Worm (Caenorhabditis elegans) whole organism, L3 larva: Measurements from ENCODE around the gene ZC190.4.

Experiments used
- R02D3.7 ChIP-seq: fragments of 150-350 bp; optimal IDR thresholded peaks from 2 replicates; lab custom pipeline; 2014; ENCODE audit warnings: missing biosample characterization, missing genetic modification characterization
- ZK546.5 ChIP-seq: sonication (generic microtip); optimal IDR thresholded peaks from 2 replicates; lab custom pipeline; 2017; ENCODE audit warnings: missing biosample characterization, missing genetic modification characterization
- ama-1 ChIP-seq: fragments of 150-350 bp; optimal IDR thresholded peaks from 2 replicates; lab custom pipeline; 2018
- ceh-16 ChIP-seq: sonication (generic microtip); optimal IDR thresholded peaks from 2 replicates; lab custom pipeline; 2017; ENCODE audit warnings: missing biosample characterization, missing genetic modification characterization
- ceh-28 ChIP-seq: fragments of 150-350 bp; optimal IDR thresholded peaks from 2 replicates; lab custom pipeline; 2014; ENCODE audit warnings: missing biosample characterization, missing genetic modification reagents, missing genetic modification characterization
- ceh-82 ChIP-seq: fragments of 150-350 bp; optimal IDR thresholded peaks from 2 replicates; lab custom pipeline; 2014; ENCODE audit warnings: missing biosample characterization, missing genetic modification characterization
- daf-12 ChIP-seq: fragments of 150-350 bp; optimal IDR thresholded peaks from 2 replicates; lab custom pipeline; 2014; ENCODE audit warnings: missing biosample characterization, missing genetic modification reagents, missing genetic modification characterization
- elt-2 ChIP-seq: sonication (generic microtip); optimal IDR thresholded peaks from 2 replicates; lab custom pipeline; 2016; ENCODE audit warnings: missing genetic modification reagents, mild to moderate bottlenecking, missing genetic modification characterization, missing compliant biosample characterization
- elt-3 ChIP-seq, 3 experiments: fragments of 150-350 bp in 1 of 3; sonication (generic microtip) in 2 of 3; optimal IDR thresholded peaks; 2 replicates in 2 of 3; 4 replicates in 1 of 3; lab custom pipeline; 2014 to 2017; ENCODE audit warnings: missing biosample characterization in 3 of 3, missing genetic modification characterization in 3 of 3
- fkh-2 ChIP-seq: fragments of 150-350 bp; optimal IDR thresholded peaks from 2 replicates; lab custom pipeline; 2014; ENCODE audit warnings: missing biosample characterization, missing genetic modification reagents, missing genetic modification characterization
- fos-1 ChIP-seq: fragments of 150-350 bp; optimal IDR thresholded peaks from 2 replicates; lab custom pipeline; 2014; ENCODE audit warnings: missing biosample characterization, missing genetic modification characterization
- hmg-11 ChIP-seq: sonication (generic microtip); optimal IDR thresholded peaks from 2 replicates; lab custom pipeline; 2016; ENCODE audit warnings: missing genetic modification characterization, missing compliant biosample characterization
- jun-1 ChIP-seq: fragments of 150-350 bp; optimal IDR thresholded peaks from 2 replicates; lab custom pipeline; 2014; ENCODE audit warnings: missing biosample characterization, missing genetic modification reagents, missing genetic modification characterization
- lin-15B ChIP-seq: fragments of 150-350 bp; optimal IDR thresholded peaks from 2 replicates; lab custom pipeline; 2014; ENCODE audit warnings: missing biosample characterization, missing genetic modification characterization
- lin-39 ChIP-seq: fragments of 150-350 bp; optimal IDR thresholded peaks from 2 replicates; lab custom pipeline; 2018; ENCODE audit warnings: missing biosample characterization, missing genetic modification reagents, missing genetic modification characterization
- lsy-12 ChIP-seq: sonication (generic microtip); optimal IDR thresholded peaks from 2 replicates; lab custom pipeline; 2016; ENCODE audit warnings: mild to moderate bottlenecking, missing genetic modification characterization, missing compliant biosample characterization
- mdl-1 ChIP-seq: fragments of 150-350 bp; optimal IDR thresholded peaks from 2 replicates; lab custom pipeline; 2014; ENCODE audit warnings: missing biosample characterization, missing genetic modification characterization
- mml-1 ChIP-seq: fragments of 150-350 bp; sonication (generic microtip); optimal IDR thresholded peaks from 3 replicates; lab custom pipeline; 2014; ENCODE audit warnings: missing biosample characterization, missing genetic modification characterization
- nhr-11 ChIP-seq: fragments of 150-350 bp; optimal IDR thresholded peaks from 2 replicates; lab custom pipeline; 2014; ENCODE audit warnings: missing biosample characterization, missing genetic modification characterization
- nhr-12 ChIP-seq: fragments of 150-350 bp; optimal IDR thresholded peaks from 2 replicates; lab custom pipeline; 2014; ENCODE audit warnings: missing biosample characterization, missing genetic modification characterization
- nhr-23 ChIP-seq: fragments of 150-350 bp; optimal IDR thresholded peaks from 2 replicates; lab custom pipeline; 2014; ENCODE audit warnings: missing biosample characterization, missing genetic modification reagents, missing genetic modification characterization
- nhr-237 ChIP-seq: fragments of 150-350 bp; optimal IDR thresholded peaks from 2 replicates; lab custom pipeline; 2014; ENCODE audit warnings: missing biosample characterization, missing genetic modification characterization
- nhr-25 ChIP-seq: sonication (generic microtip); optimal IDR thresholded peaks from 2 replicates; lab custom pipeline; 2017; ENCODE audit warnings: missing biosample characterization, missing genetic modification characterization
- nhr-43 ChIP-seq: sonication (generic microtip); optimal IDR thresholded peaks from 2 replicates; lab custom pipeline; 2016; ENCODE audit warnings: mild to moderate bottlenecking, missing genetic modification characterization, missing compliant biosample characterization; ENCODE audit not compliant: poor library complexity, severe bottlenecking
- nhr-77 ChIP-seq: fragments of 150-350 bp; optimal IDR thresholded peaks from 2 replicates; lab custom pipeline; 2014; ENCODE audit warnings: missing biosample characterization, missing genetic modification characterization
- pha-4 ChIP-seq: fragments of 150-350 bp; optimal IDR thresholded peaks from 2 replicates; lab custom pipeline; 2014; ENCODE audit warnings: missing biosample characterization, missing genetic modification reagents, missing genetic modification characterization
- pqm-1 ChIP-seq: fragments of 150-350 bp; optimal IDR thresholded peaks from 2 replicates; lab custom pipeline; 2017; ENCODE audit warnings: missing biosample characterization, missing genetic modification characterization, inconsistent platforms
- sea-2 ChIP-seq: fragments of 150-350 bp; sonication (generic microtip); optimal IDR thresholded peaks from 4 replicates; lab custom pipeline; 2014; ENCODE audit warnings: missing biosample characterization, missing genetic modification reagents, missing genetic modification characterization
- skn-1 ChIP-seq: fragments of 150-350 bp; optimal IDR thresholded peaks from 2 replicates; lab custom pipeline; 2014; ENCODE audit warnings: missing biosample characterization, missing genetic modification characterization
- snpc-4 ChIP-seq: fragments of 150-350 bp; optimal IDR thresholded peaks from 2 replicates; lab custom pipeline; 2014; ENCODE audit warnings: missing biosample characterization, missing genetic modification characterization
- zag-1 ChIP-seq: fragments of 150-350 bp; optimal IDR thresholded peaks from 2 replicates; lab custom pipeline; 2014; ENCODE audit warnings: missing biosample characterization, missing genetic modification characterization
- ztf-11 ChIP-seq: fragments of 150-350 bp; optimal IDR thresholded peaks from 2 replicates; lab custom pipeline; 2014; ENCODE audit warnings: missing biosample characterization, missing genetic modification characterization
- ztf-4 ChIP-seq: fragments of 150-350 bp; optimal IDR thresholded peaks from 2 replicates; lab custom pipeline; 2014; ENCODE audit warnings: missing biosample characterization, missing genetic modification characterization

Gene ZC190.4

DNA sequence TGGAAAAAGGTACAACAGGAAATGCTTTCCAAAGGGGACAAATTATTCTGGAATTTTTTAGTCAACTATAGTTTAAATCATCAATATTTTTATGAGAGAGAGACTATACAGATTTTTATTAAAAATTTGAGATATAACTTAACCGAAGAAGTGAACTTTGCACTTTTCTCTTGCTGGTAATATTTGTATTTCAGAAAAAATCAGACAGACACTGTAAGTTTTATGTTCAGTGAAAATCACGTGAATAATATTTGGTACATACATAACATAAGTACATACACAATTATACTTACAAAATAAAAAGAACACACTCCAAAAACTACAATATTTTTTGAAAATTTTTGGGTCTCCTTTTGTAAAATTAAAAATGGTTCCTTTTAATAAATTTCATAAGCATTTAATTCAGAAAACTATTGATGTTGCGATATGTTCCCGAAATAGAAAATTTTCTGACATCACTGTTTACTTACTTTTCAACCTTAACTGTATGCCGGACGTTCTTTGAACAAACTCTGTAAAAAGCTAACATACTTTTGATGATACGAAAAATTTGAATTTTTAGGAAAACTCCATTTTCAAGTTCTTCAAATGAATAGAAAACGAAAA is 28.1 kb upstream of the ZC190.4 start, which contains the start of the genes F28A12.10 and acd-4:
TSS of gene F28A12.10 (minus strand) at position 101 of the 606 bp plus-strand sequence.
TSS of gene acd-4 (plus strand) at position 556 of the 606 bp plus-strand sequence.
- TF ChIP-seq lin-15B (tag; lab: Kevin White, UChicago) (no peak), snpc-4 (tag; lab: Kevin White, UChicago) (no peak)

- TF ChIP-seq fkh-2 (tag; lab: Kevin White, UChicago) (no peak), nhr-43 (tag; lab: Kevin White, UChicago) (no peak), mdl-1 (tag; lab: Kevin White, UChicago) (no peak), nhr-12 (tag; lab: Kevin White, UChicago) (no peak), mml-1 (tag; lab: Kevin White, UChicago) (no peak), ztf-11 (tag; lab: Kevin White, UChicago) (no peak), sea-2 (GFP tag; lab: Kevin White, UChicago) (no peak), ama-1 (no peak), snpc-4 (tag; lab: Kevin White, UChicago) (no peak), daf-12 (tag; lab: Kevin White, UChicago) (no peak), ceh-28 (no peak), nhr-23 (tag; lab: Kevin White, UChicago) (no peak), zag-1 (tag; lab: Kevin White, UChicago) (no peak), lin-39 (tag; lab: Kevin White, UChicago) (no peak), nhr-25 (tag; lab: Kevin White, UChicago) (no peak), ZK546.5 (tag; lab: Kevin White, UChicago) (no peak), jun-1 (tag; lab: Kevin White, UChicago) (no peak)
Observed at ce11 chrV:8641266-8641665, 24.6 kb upstream of the ZC190.4 start, which contains the start of gene F28A12.3. Gene F28A12.3, minus strand, starts transcription at chrV:8641366.

DNA sequence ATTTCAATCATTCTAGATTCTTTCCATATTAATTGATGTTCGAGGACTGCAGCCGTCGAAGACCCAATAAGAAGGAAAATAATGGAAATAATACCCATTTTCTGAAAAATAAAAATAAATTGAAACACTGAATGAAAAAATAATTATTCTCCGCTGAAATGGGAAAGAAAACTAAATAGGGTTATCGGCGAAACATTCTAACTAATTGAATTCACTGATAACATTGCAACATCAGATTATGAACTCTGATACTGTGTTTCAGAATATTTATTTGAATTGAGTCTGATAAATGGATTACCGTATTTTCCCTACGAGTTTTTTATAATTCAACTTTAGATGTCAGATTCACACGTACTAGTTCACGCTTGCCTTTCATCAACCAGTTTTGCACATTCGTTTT is 22.8 kb upstream of the ZC190.4 start, which contains the start of gene asp-13:
TSS of gene asp-13 (minus strand) at position 101 of the 400 bp plus-strand sequence.
- no peak for TF ChIP-seq ceh-28
- TF ChIP-seq nhr-11 (tag; lab: Kevin White, UChicago): no peak
- no peak for TF ChIP-seq ZK546.5 (tag; lab: Kevin White, UChicago)
- TF ChIP-seq elt-2 (tag; lab: Kevin White, UChicago): peak; percentile 17

DNA sequence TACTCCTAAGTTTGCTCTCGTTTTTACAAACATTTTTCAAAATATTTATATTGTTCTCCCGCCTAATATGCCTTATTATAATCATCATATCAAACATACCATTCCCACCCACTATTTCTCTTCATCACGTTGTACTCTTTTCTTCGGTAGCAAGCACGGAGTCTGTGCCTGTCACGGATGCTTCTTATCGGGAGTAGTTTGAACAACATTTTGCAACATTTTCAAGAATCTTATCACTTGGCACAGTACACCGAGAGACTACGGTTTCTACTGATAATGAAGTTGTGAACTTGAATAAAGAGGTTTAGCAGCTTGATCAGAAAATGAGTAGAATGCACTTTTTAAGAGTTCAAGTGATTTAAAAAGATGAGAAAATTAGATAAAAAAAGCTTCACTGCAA is 17.6 kb upstream of the ZC190.4 start:
- TF ChIP-seq pqm-1 (tag; lab: Kevin White, UChicago): peak; percentile 99
- TF ChIP-seq pha-4 (tag; lab: Kevin White, UChicago): peak; percentile 42
- TF ChIP-seq jun-1 (tag; lab: Kevin White, UChicago): peak; percentile 11
- peak; percentile 98 for TF ChIP-seq elt-2 (tag; lab: Kevin White, UChicago)
- TF ChIP-seq ZK546.5 (tag; lab: Kevin White, UChicago): no peak

DNA sequence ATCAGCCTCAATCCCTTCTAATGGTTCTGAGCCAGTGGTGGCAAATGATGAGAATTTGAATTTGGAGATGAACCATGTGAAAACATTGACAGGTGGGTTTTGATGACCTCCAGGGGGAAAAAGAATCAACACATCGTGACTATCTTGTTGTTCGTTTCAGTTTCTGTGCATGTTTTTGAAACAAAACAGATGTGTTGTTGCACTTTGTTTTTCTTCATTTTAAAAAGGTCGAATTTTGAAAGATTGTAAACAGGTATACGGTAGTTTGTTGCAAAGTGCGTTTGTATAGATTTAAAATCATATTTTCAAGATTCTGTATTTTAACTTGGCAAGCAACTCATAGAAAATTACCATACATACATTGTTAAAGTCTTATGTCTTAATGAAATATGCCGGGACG is 15.5 kb upstream of the ZC190.4 start:
- no peak for TF ChIP-seq daf-12 (tag; lab: Kevin White, UChicago)
- no peak for TF ChIP-seq skn-1 (tag; lab: Kevin White, UChicago)
- TF ChIP-seq elt-3 (tag; optimal IDR thresholded peaks at IDR 0.05; lab: Kevin White, UChicago): no peak
- no peak for TF ChIP-seq ama-1
- no peak for TF ChIP-seq lin-39 (tag; lab: Kevin White, UChicago)
- no peak for TF ChIP-seq fos-1
- no peak for TF ChIP-seq elt-2 (tag; lab: Kevin White, UChicago)

DNA sequence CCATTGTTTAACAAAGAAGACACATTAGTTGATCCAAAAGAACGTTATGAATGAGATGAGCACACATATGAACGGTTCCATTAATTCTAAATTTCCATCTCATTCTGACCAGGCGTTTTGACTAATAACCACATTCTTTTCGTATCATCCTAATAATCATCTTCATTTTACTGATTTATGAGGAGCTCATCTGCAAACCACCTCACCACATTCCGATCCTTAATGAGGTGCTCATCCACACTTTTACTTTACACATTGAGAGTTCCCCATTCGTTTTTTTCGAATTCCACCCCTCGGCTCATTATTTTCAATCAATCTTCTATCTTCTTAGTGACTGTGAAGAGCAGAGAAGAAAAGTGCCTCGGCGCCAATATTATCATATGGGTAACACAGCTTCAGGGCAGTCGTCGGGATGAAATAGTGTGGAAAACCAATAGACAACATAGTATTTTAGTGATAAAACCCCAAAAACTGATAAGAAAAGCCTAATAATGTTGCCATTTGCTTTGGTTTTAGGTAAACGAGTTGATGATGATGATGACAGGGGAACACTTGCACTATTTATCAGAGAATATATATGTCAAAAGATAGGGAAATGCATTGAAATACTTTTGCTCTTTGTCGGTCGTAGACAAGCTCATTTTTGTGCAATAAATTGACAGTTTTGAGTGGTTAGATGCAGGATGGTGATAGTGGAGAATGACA is 14.7 kb upstream of the ZC190.4 start:
- TF ChIP-seq fos-1: no peak
- TF ChIP-seq ceh-82 (tag; lab: Kevin White, UChicago): no peak
- no peak for TF ChIP-seq ceh-16 (tag; lab: Kevin White, UChicago)
- TF ChIP-seq nhr-43 (tag; lab: Kevin White, UChicago): no peak
- TF ChIP-seq skn-1 (tag; lab: Kevin White, UChicago): peak; percentile 86
- TF ChIP-seq nhr-11 (tag; lab: Kevin White, UChicago): no peak
- no peak for TF ChIP-seq hmg-11 (tag; lab: Kevin White, UChicago)
- no peak for TF ChIP-seq fkh-2 (tag; lab: Kevin White, UChicago)
- TF ChIP-seq ama-1: no peak
- peak; percentile 100 for TF ChIP-seq elt-2 (tag; lab: Kevin White, UChicago)
- peak; percentile 33 for TF ChIP-seq lsy-12 (tag; lab: Kevin White, UChicago)
- no peak for TF ChIP-seq R02D3.7 (tag; lab: Kevin White, UChicago)
- TF ChIP-seq nhr-77: no peak
- no peak for TF ChIP-seq ztf-4 (tag; lab: Kevin White, UChicago)
- no peak for TF ChIP-seq nhr-25 (tag; lab: Kevin White, UChicago)
- no peak for TF ChIP-seq nhr-237 (tag; lab: Kevin White, UChicago)
- TF ChIP-seq pqm-1 (tag; lab: Kevin White, UChicago): peak; percentile 100
- no peak for TF ChIP-seq lin-15B (tag; lab: Kevin White, UChicago)
- TF ChIP-seq mml-1 (tag; lab: Kevin White, UChicago): no peak
- TF ChIP-seq pha-4 (tag; lab: Kevin White, UChicago): peak; percentile 75
- no peak for TF ChIP-seq lin-39 (tag; lab: Kevin White, UChicago)
- peak; percentile 87 for TF ChIP-seq jun-1 (tag; lab: Kevin White, UChicago)
- no peak for TF ChIP-seq elt-3 (tag; optimal IDR thresholded peaks at IDR 0.05; lab: Kevin White, UChicago)
